Fruit fly (Drosophila melanogaster) whole organism, embryonic: ENCODE data around the gene Cpr64Ab.

Experiments used
- ATbp ChIP-seq: fragments of 200-800 bp; sonication (Bioruptor generic); optimal IDR thresholded peaks from 2 replicates; lab custom pipeline; 2017; ENCODE audit warnings: missing biosample characterization, mild to moderate bottlenecking, missing genetic modification characterization, missing genetic modification reagents
- Awh ChIP-seq: fragments of 200-800 bp; sonication (Bioruptor generic); IDR thresholded peaks from 2 replicates; pipeline ENCODE4, ENCODE4 v1.3.6; 2022; ENCODE audit warnings: missing biosample characterization, missing genetic modification characterization
- Bdp1 ChIP-seq: fragments of 200-800 bp; sonication (Bioruptor generic); optimal IDR thresholded peaks from 3 replicates; lab custom pipeline; 2016; ENCODE audit warnings: missing biosample characterization, missing genetic modification characterization
- BtbVII ChIP-seq: fragments of 200-800 bp; sonication (Bioruptor generic); optimal IDR thresholded peaks from 3 replicates; lab custom pipeline; 2017; ENCODE audit warnings: missing biosample characterization, mild to moderate bottlenecking, missing genetic modification characterization
- CG10321 ChIP-seq: fragments of 200-800 bp; sonication (Bioruptor generic); IDR thresholded peaks from 2 replicates; pipeline ENCODE4 v1.3.6; 2022; ENCODE audit warnings: missing biosample characterization, missing genetic modification characterization
- CG12104 ChIP-seq: fragments of 200-800 bp; sonication (Bioruptor generic); optimal IDR thresholded peaks from 3 replicates; lab custom pipeline; 2016; ENCODE audit warnings: missing biosample characterization, missing genetic modification characterization
- CG12659 ChIP-seq: fragments of 200-800 bp; sonication (Bioruptor generic); optimal IDR thresholded peaks from 3 replicates; lab custom pipeline; 2017; ENCODE audit warnings: mild to moderate bottlenecking, missing biosample characterization, missing genetic modification reagents, missing genetic modification characterization
- CG15601 ChIP-seq: fragments of 200-800 bp; sonication (Bioruptor generic); optimal IDR thresholded peaks from 3 replicates; lab custom pipeline; 2019; ENCODE audit warnings: missing biosample characterization, mild to moderate bottlenecking, missing genetic modification characterization, moderate library complexity
- CG17385 ChIP-seq: fragments of 200-800 bp; sonication (Bioruptor generic); optimal IDR thresholded peaks from 3 replicates; lab custom pipeline; 2018; ENCODE audit warnings: missing biosample characterization, mild to moderate bottlenecking, missing genetic modification characterization
- CG17912 ChIP-seq: fragments of 200-800 bp; sonication (Bioruptor generic); optimal IDR thresholded peaks from 2 replicates; lab custom pipeline; 2018; ENCODE audit warnings: missing biosample characterization, mild to moderate bottlenecking, missing genetic modification characterization
- CG18599 ChIP-seq: fragments of 200-800 bp; sonication (Bioruptor generic); optimal IDR thresholded peaks from 3 replicates; lab custom pipeline; 2017; ENCODE audit warnings: missing biosample characterization, missing genetic modification characterization, mild to moderate bottlenecking, moderate library complexity, missing genetic modification reagents
- CG2116 ChIP-seq: fragments of 200-800 bp; sonication (Bioruptor generic); optimal IDR thresholded peaks from 3 replicates; lab custom pipeline; 2018; ENCODE audit warnings: missing biosample characterization, mild to moderate bottlenecking, missing genetic modification characterization
- CG2875 ChIP-seq: fragments of 200-800 bp; sonication (Bioruptor generic); optimal IDR thresholded peaks from 2 replicates; lab custom pipeline; 2017; ENCODE audit warnings: missing biosample characterization, mild to moderate bottlenecking, missing genetic modification characterization, missing genetic modification reagents
- CG4854 ChIP-seq: fragments of 200-800 bp; sonication (Bioruptor generic); optimal IDR thresholded peaks from 2 replicates; lab custom pipeline; 2016; ENCODE audit warnings: missing biosample characterization, missing genetic modification characterization, inconsistent platforms
- CG7987 ChIP-seq: fragments of 200-800 bp; sonication (Bioruptor generic); optimal IDR thresholded peaks from 2 replicates; lab custom pipeline; 2018; ENCODE audit warnings: missing biosample characterization, mild to moderate bottlenecking, missing genetic modification characterization, moderate library complexity
- CG8478 ChIP-seq: fragments of >200 bp; optimal IDR thresholded peaks from 2 replicates; lab custom pipeline; 2018
- Ets97D ChIP-seq: fragments of 200-800 bp; sonication (Bioruptor generic); optimal IDR thresholded peaks from 3 replicates; lab custom pipeline; 2016; ENCODE audit warnings: missing biosample characterization, missing genetic modification characterization
- HmgZ ChIP-seq: fragments of 200-800 bp; sonication (Bioruptor generic); optimal IDR thresholded peaks from 2 replicates; lab custom pipeline; 2018; ENCODE audit warnings: missing biosample characterization, mild to moderate bottlenecking, missing genetic modification characterization
- Hmr ChIP-seq: fragments of 200-800 bp; sonication (Bioruptor generic); optimal IDR thresholded peaks from 3 replicates; lab custom pipeline; 2017; ENCODE audit warnings: mild to moderate bottlenecking, missing biosample characterization, missing genetic modification reagents, missing genetic modification characterization
- Hmx ChIP-seq: fragments of 200-800 bp; sonication (Bioruptor generic); optimal IDR thresholded peaks from 2 replicates; lab custom pipeline; 2016; ENCODE audit warnings: missing biosample characterization, missing genetic modification characterization
- Med ChIP-seq: fragments of 200-800 bp; sonication (Bioruptor generic); peaks from one replicate; lab custom pipeline; 2016; ENCODE audit warnings: missing biosample characterization, missing genetic modification characterization, mild to moderate bottlenecking, inconsistent platforms, moderate library complexity
- Rx ChIP-seq: fragments of 200-800 bp; sonication (Bioruptor generic); IDR thresholded peaks from 2 replicates; pipeline ENCODE4 v1.3.6; 2022; ENCODE audit warnings: missing biosample characterization, missing genetic modification characterization
- Six4 ChIP-seq: fragments of 200-800 bp; sonication (Bioruptor generic); optimal IDR thresholded peaks from 2 replicates; lab custom pipeline; 2016; ENCODE audit warnings: missing biosample characterization, missing genetic modification characterization
- Sry-δ ChIP-seq: fragments of 200-800 bp; sonication (Bioruptor generic); optimal IDR thresholded peaks from 2 replicates; lab custom pipeline; 2016; ENCODE audit warnings: missing biosample characterization, missing genetic modification characterization
- Ssrp ChIP-seq: fragments of 200-800 bp; sonication (Bioruptor generic); optimal IDR thresholded peaks from 2 replicates; lab custom pipeline; 2018; ENCODE audit warnings: missing biosample characterization, mild to moderate bottlenecking, missing genetic modification characterization, moderate library complexity
- Taf1 ChIP-seq: fragments of 200-800 bp; sonication (Bioruptor generic); IDR thresholded peaks from 2 replicates; pipeline ENCODE4 v1.3.6; 2022; ENCODE audit warnings: missing biosample characterization, missing genetic modification characterization
- ara ChIP-seq: fragments of 200-800 bp; sonication (Bioruptor generic); IDR thresholded peaks from 2 replicates; pipeline ENCODE4 v1.3.6; 2022; ENCODE audit warnings: missing biosample characterization, missing genetic modification characterization
- crc ChIP-seq: fragments of 200-800 bp; sonication (Bioruptor generic); optimal IDR thresholded peaks from 2 replicates; lab custom pipeline; 2016; ENCODE audit warnings: missing biosample characterization, missing genetic modification characterization
- fd64A ChIP-seq: fragments of 200-800 bp; sonication (Bioruptor generic); optimal IDR thresholded peaks from 3 replicates; lab custom pipeline; 2018; ENCODE audit warnings: missing biosample characterization, mild to moderate bottlenecking, missing genetic modification characterization
- fd96Cb ChIP-seq: fragments of 200-800 bp; sonication (Bioruptor generic); optimal IDR thresholded peaks from 2 replicates; lab custom pipeline; 2018; ENCODE audit warnings: missing biosample characterization, mild to moderate bottlenecking, missing genetic modification characterization, moderate library complexity
- fu2 ChIP-seq: fragments of 200-800 bp; sonication (Bioruptor generic); optimal IDR thresholded peaks from 2 replicates; lab custom pipeline; 2016; ENCODE audit warnings: missing biosample characterization, missing genetic modification characterization
- lbe ChIP-seq: fragments of 200-800 bp; sonication (Bioruptor generic); optimal IDR thresholded peaks from 2 replicates; lab custom pipeline; 2016; ENCODE audit warnings: missing biosample characterization, mild to moderate bottlenecking, missing genetic modification characterization
- luna ChIP-seq: fragments of 200-800 bp; sonication (Bioruptor generic); optimal IDR thresholded peaks from 2 replicates; lab custom pipeline; 2016; ENCODE audit warnings: missing biosample characterization, missing genetic modification characterization
- mam ChIP-seq: fragments of 200-800 bp; sonication (Bioruptor generic); optimal IDR thresholded peaks from 3 replicates; lab custom pipeline; 2016; ENCODE audit warnings: missing biosample characterization, missing genetic modification characterization
- mirr ChIP-seq: fragments of 200-800 bp; sonication (Bioruptor generic); optimal IDR thresholded peaks from 3 replicates; lab custom pipeline; 2018; ENCODE audit warnings: missing biosample characterization, mild to moderate bottlenecking, missing genetic modification characterization
- peb ChIP-seq: fragments of 200-800 bp; sonication (Bioruptor generic); IDR thresholded peaks from 2 replicates; pipeline ENCODE4 v1.3.6; 2022; ENCODE audit warnings: missing biosample characterization, missing genetic modification characterization
- pho ChIP-seq: fragments of 200-800 bp; sonication (Bioruptor generic); optimal IDR thresholded peaks from 2 replicates; lab custom pipeline; 2016; ENCODE audit warnings: missing biosample characterization, missing genetic modification characterization
- ranshi ChIP-seq: fragments of 200-800 bp; sonication (Bioruptor generic); IDR thresholded peaks from 2 replicates; pipeline ENCODE4 v1.3.6; 2022; ENCODE audit warnings: missing biosample characterization, missing genetic modification characterization
- row ChIP-seq: fragments of 200-800 bp; sonication (Bioruptor generic); IDR thresholded peaks from 3 replicates; pipeline ENCODE4 v1.3.6; 2022; ENCODE audit warnings: missing biosample characterization, missing genetic modification characterization
- schlank ChIP-seq: fragments of 200-800 bp; sonication (Bioruptor generic); optimal IDR thresholded peaks from 2 replicates; lab custom pipeline; 2018; ENCODE audit warnings: missing biosample characterization, mild to moderate bottlenecking, missing genetic modification characterization
- scrt ChIP-seq: fragments of 200-800 bp; sonication (Bioruptor generic); optimal IDR thresholded peaks from 2 replicates; lab custom pipeline; 2018; ENCODE audit warnings: missing biosample characterization, mild to moderate bottlenecking, missing genetic modification characterization, moderate library complexity
- sens-2 ChIP-seq: fragments of 200-800 bp; sonication (Bioruptor generic); IDR thresholded peaks from 2 replicates; pipeline ENCODE4 v1.3.6; 2022; ENCODE audit warnings: missing biosample characterization, missing genetic modification characterization
- slp2 ChIP-seq: fragments of 200-800 bp; sonication (Bioruptor generic); optimal IDR thresholded peaks from 2 replicates; lab custom pipeline; 2016; ENCODE audit warnings: missing biosample characterization, missing genetic modification characterization
- tll ChIP-seq, 2 experiments: fragments of 200-800 bp in 1 of 2; fragments of >200 bp in 1 of 2; sonication (Bioruptor generic) in 1 of 2; optimal IDR thresholded peaks; 2 replicates each; lab custom pipeline; 2017 to 2019; ENCODE audit warnings: missing biosample characterization in 2 of 2, missing genetic modification characterization in 2 of 2, mild to moderate bottlenecking in 1 of 2, moderate library complexity in 1 of 2

Gene Cpr64Ab

dm6 chr3L:4169957-4170651 is 41.2 kb downstream of the Cpr64Ab start, which contains the start of gene Ero1L (continued):
- TF ChIP-seq CG18599 (GFP tag; lab: Kevin White, UChicago) (peak; percentile 55), scrt (peak; percentile 15), luna (GFP tag; lab: Kevin White, UChicago) (no peak), Ssrp (no peak), ranshi (no peak), CG12659 (peak; percentile 67), fd64A (no peak), sens-2 (no peak), row (GFP tag; lab: Robert Waterston, UW) (peak; percentile 39; the same call in 1 of the 3 replicates), mirr (GFP tag; lab: Kevin White, UChicago) (no peak), Awh (GFP tag; lab: Robert Waterston, UW) (no peak), CG8478 (no peak), Med (GFP tag; lab: Kevin White, UChicago) (peak; percentile 64), CG17912 (GFP tag; lab: Kevin White, UChicago) (no peak), Six4 (no peak), peb (GFP tag; lab: Robert Waterston, UW) (no peak), ara (no peak), CG4854 (GFP tag; lab: Kevin White, UChicago) (no peak), mam (no peak), HmgZ (tag; lab: Kevin White, UChicago) (peak; percentile 2), BtbVII (no peak), Bdp1 (GFP tag; lab: Kevin White, UChicago) (no peak), Hmr (GFP tag; lab: Kevin White, UChicago) (peak; percentile 26), Ets97D (peak; percentile 29), ATbp (GFP tag; lab: Kevin White, UChicago) (no peak), Hmx (GFP tag; lab: Kevin White, UChicago) (no peak), CG2116 (GFP tag; lab: Kevin White, UChicago) (peak; percentile 62), Rx (no peak), lbe (GFP tag; lab: Kevin White, UChicago) (peak; percentile 53), CG10321 (no peak), slp2 (GFP tag; lab: Kevin White, UChicago) (no peak), CG15601 (peak; percentile 45), CG2875 (GFP tag; lab: Kevin White, UChicago) (no peak), tll (GFP tag; optimal IDR thresholded peaks at IDR 0.05; lab: Kevin White, UChicago) (no peak), CG17385 (GFP tag; lab: Kevin White, UChicago) (no peak), pho (GFP tag; lab: Kevin White, UChicago) (no peak), CG7987 (GFP tag; lab: Kevin White, UChicago) (no peak), crc (GFP tag; lab: Kevin White, UChicago) (no peak), fu2 (GFP tag; lab: Kevin White, UChicago) (no peak), CG12104 (GFP tag; lab: Kevin White, UChicago) (peak; percentile 18), Sry-δ (GFP tag; lab: Kevin White, UChicago) (peak; percentile 9), Taf1 (no peak), schlank (tag; lab: Kevin White, UChicago) (no peak), fd96Cb (peak; percentile 14)
